Fruit fly (Drosophila melanogaster) whole organism, prepupa: Measurements from ENCODE around the gene pzg.

Experiments
- Blimp-1 ChIP-seq: fragments of 200-800 bp; sonication (Bioruptor generic); optimal IDR thresholded peaks from 3 replicates; lab custom pipeline; 2017; ENCODE audit warnings: missing biosample characterization, missing genetic modification characterization, mild to moderate bottlenecking, moderate library complexity, missing genetic modification reagents
- CG10631 ChIP-seq: fragments of 200-800 bp; sonication (Bioruptor generic); optimal IDR thresholded peaks from 2 replicates; lab custom pipeline; 2016; ENCODE audit warnings: missing biosample characterization, missing genetic modification characterization
- CG10669 ChIP-seq: fragments of 200-800 bp; sonication (Bioruptor generic); optimal IDR thresholded peaks from 3 replicates; lab custom pipeline; 2018; ENCODE audit warnings: missing biosample characterization, mild to moderate bottlenecking, missing genetic modification characterization, moderate library complexity
- CG11294 ChIP-seq: fragments of 200-800 bp; sonication (Bioruptor generic); IDR thresholded peaks from 2 replicates; pipeline ENCODE4 v1.3.6; 2022; ENCODE audit warnings: missing biosample characterization, missing genetic modification characterization
- CG11762 ChIP-seq: fragments of 200-800 bp; sonication (Bioruptor generic); optimal IDR thresholded peaks from 3 replicates; lab custom pipeline; 2016; ENCODE audit warnings: missing biosample characterization, missing genetic modification characterization; ENCODE audit not compliant: insufficient read depth
- CG11902 ChIP-seq: fragments of 200-800 bp; sonication (Bioruptor generic); optimal IDR thresholded peaks from 3 replicates; lab custom pipeline; 2016; ENCODE audit warnings: missing biosample characterization, missing genetic modification characterization
- CG16779 ChIP-seq: fragments of 200-800 bp; sonication (Bioruptor generic); optimal IDR thresholded peaks from 3 replicates; lab custom pipeline; 2017; ENCODE audit warnings: missing biosample characterization, mild to moderate bottlenecking, missing genetic modification characterization
- CG3032 ChIP-seq: fragments of 200-800 bp; optimal IDR thresholded peaks from 2 replicates; lab custom pipeline; 2019; ENCODE audit warnings: missing biosample characterization, mild to moderate bottlenecking, missing genetic modification characterization, moderate library complexity
- CG32006 ChIP-seq: fragments of 200-800 bp; sonication (Bioruptor generic); optimal IDR thresholded peaks from 3 replicates; lab custom pipeline; 2017; ENCODE audit warnings: missing biosample characterization, mild to moderate bottlenecking, missing genetic modification characterization
- CG34406 ChIP-seq: fragments of 200-800 bp; sonication (Bioruptor generic); optimal IDR thresholded peaks from 3 replicates; lab custom pipeline; 2016; ENCODE audit warnings: missing biosample characterization, missing genetic modification characterization
- CG4318 ChIP-seq: fragments of 200-800 bp; sonication (Bioruptor generic); optimal IDR thresholded peaks from 3 replicates; lab custom pipeline; 2017; ENCODE audit warnings: missing biosample characterization, mild to moderate bottlenecking, missing genetic modification characterization
- CG6163 ChIP-seq: fragments of 200-800 bp; sonication (Bioruptor generic); IDR thresholded peaks from 3 replicates; pipeline ENCODE4 v1.3.6; 2022; ENCODE audit warnings: missing biosample characterization, missing genetic modification characterization
- CG6276 ChIP-seq: fragments of 200-800 bp; sonication (Bioruptor generic); optimal IDR thresholded peaks from 2 replicates; lab custom pipeline; 2017; ENCODE audit warnings: missing biosample characterization, mild to moderate bottlenecking, missing genetic modification characterization
- CG6808 ChIP-seq: fragments of 200-800 bp; sonication (Bioruptor generic); optimal IDR thresholded peaks from 3 replicates; lab custom pipeline; 2017; ENCODE audit warnings: missing biosample characterization, missing genetic modification characterization, mild to moderate bottlenecking, moderate library complexity, missing genetic modification reagents
- CG6854 ChIP-seq: fragments of 200-800 bp; sonication (Bioruptor generic); optimal IDR thresholded peaks from 2 replicates; lab custom pipeline; 2017; ENCODE audit warnings: missing biosample characterization, mild to moderate bottlenecking, missing genetic modification characterization
- CG7368 ChIP-seq: fragments of 200-800 bp; sonication (Bioruptor generic); optimal IDR thresholded peaks from 3 replicates; lab custom pipeline; 2016; ENCODE audit warnings: missing biosample characterization, missing genetic modification characterization
- CG8119 ChIP-seq: fragments of 200-800 bp; sonication (Bioruptor generic); IDR thresholded peaks from 3 replicates; pipeline ENCODE4 v1.3.6; 2022; ENCODE audit warnings: missing biosample characterization, missing genetic modification characterization
- CG8319 ChIP-seq: fragments of 200-800 bp; sonication (Bioruptor generic); optimal IDR thresholded peaks from 3 replicates; lab custom pipeline; 2016; ENCODE audit warnings: missing biosample characterization, missing genetic modification characterization
- CG8632 ChIP-seq: fragments of 200-800 bp; sonication (Bioruptor generic); optimal IDR thresholded peaks from 3 replicates; lab custom pipeline; 2016; ENCODE audit warnings: missing biosample characterization, missing genetic modification characterization
- CG9139 ChIP-seq: fragments of 200-800 bp; sonication (Bioruptor generic); optimal IDR thresholded peaks from 3 replicates; lab custom pipeline; 2017; ENCODE audit warnings: missing biosample characterization, mild to moderate bottlenecking, missing genetic modification characterization
- Eip93F ChIP-seq: fragments of 200-800 bp; sonication (Bioruptor generic); optimal IDR thresholded peaks from 2 replicates; lab custom pipeline; 2016; ENCODE audit warnings: missing biosample characterization, mild to moderate bottlenecking, missing genetic modification characterization
- Ets21C ChIP-seq: fragments of 200-800 bp; sonication (Bioruptor generic); optimal IDR thresholded peaks from 3 replicates; lab custom pipeline; 2016; ENCODE audit warnings: missing biosample characterization, missing genetic modification characterization
- Ets96B ChIP-seq: fragments of 200-800 bp; optimal IDR thresholded peaks from 2 replicates; lab custom pipeline; 2019; ENCODE audit warnings: missing biosample characterization, mild to moderate bottlenecking, missing genetic modification characterization, moderate library complexity
- Gug ChIP-seq: fragments of 200-800 bp; sonication (Bioruptor generic); IDR thresholded peaks from 2 replicates; pipeline ENCODE4 v1.3.6; 2022; ENCODE audit warnings: missing biosample characterization, missing genetic modification characterization
- Hr39 ChIP-seq: fragments of 200-800 bp; sonication (Bioruptor generic); optimal IDR thresholded peaks from 2 replicates; lab custom pipeline; 2016; ENCODE audit warnings: missing biosample characterization, missing genetic modification characterization
- Hr4 ChIP-seq: fragments of 200-800 bp; sonication (Bioruptor generic); optimal IDR thresholded peaks from 3 replicates; lab custom pipeline; 2016; ENCODE audit warnings: missing biosample characterization, missing genetic modification characterization
- Met ChIP-seq: fragments of 200-800 bp; sonication (Bioruptor generic); optimal IDR thresholded peaks from 3 replicates; lab custom pipeline; 2016; ENCODE audit warnings: missing biosample characterization, missing genetic modification characterization
- OdsH ChIP-seq: fragments of 200-800 bp; sonication (Bioruptor generic); optimal IDR thresholded peaks from 3 replicates; lab custom pipeline; 2016; ENCODE audit warnings: missing biosample characterization, missing genetic modification characterization
- Smox ChIP-seq: fragments of 200-800 bp; sonication (Bioruptor generic); optimal IDR thresholded peaks from 3 replicates; lab custom pipeline; 2016; ENCODE audit warnings: missing biosample characterization, missing genetic modification characterization
- Sox102F ChIP-seq: fragments of 200-800 bp; sonication (Bioruptor generic); optimal IDR thresholded peaks from 2 replicates; lab custom pipeline; 2016; ENCODE audit warnings: missing biosample characterization, mild to moderate bottlenecking, missing genetic modification characterization
- Sox14 ChIP-seq: fragments of 200-800 bp; sonication (Bioruptor generic); optimal IDR thresholded peaks from 3 replicates; lab custom pipeline; 2016; ENCODE audit warnings: missing biosample characterization, missing genetic modification characterization
- Sox15 ChIP-seq: fragments of 200-800 bp; sonication (Bioruptor generic); optimal IDR thresholded peaks from 3 replicates; lab custom pipeline; 2016; ENCODE audit warnings: missing biosample characterization, missing genetic modification characterization
- achi ChIP-seq: fragments of 200-800 bp; sonication (Bioruptor generic); optimal IDR thresholded peaks from 3 replicates; lab custom pipeline; 2016; ENCODE audit warnings: missing biosample characterization, missing genetic modification characterization
- acj6 ChIP-seq: fragments of 200-800 bp; sonication (Bioruptor generic); optimal IDR thresholded peaks from 3 replicates; lab custom pipeline; 2016; ENCODE audit warnings: missing biosample characterization, missing genetic modification characterization
- dac ChIP-seq: fragments of 200-800 bp; sonication (Bioruptor generic); optimal IDR thresholded peaks from 2 replicates; lab custom pipeline; 2017; ENCODE audit warnings: missing biosample characterization, mild to moderate bottlenecking, missing genetic modification characterization
- dsx ChIP-seq: fragments of 200-800 bp; optimal IDR thresholded peaks from 3 replicates; lab custom pipeline; 2019; ENCODE audit warnings: missing biosample characterization, mild to moderate bottlenecking, missing genetic modification characterization, moderate library complexity; ENCODE audit not compliant: poor library complexity, severe bottlenecking
- eg ChIP-seq: fragments of 200-800 bp; sonication (Bioruptor generic); IDR thresholded peaks from 3 replicates; pipeline ENCODE4 v1.3.6; 2022; ENCODE audit warnings: missing biosample characterization, missing genetic modification characterization
- esn ChIP-seq: fragments of 200-800 bp; sonication (Bioruptor generic); optimal IDR thresholded peaks from 2 replicates; lab custom pipeline; 2016; ENCODE audit warnings: missing biosample characterization, mild to moderate bottlenecking, missing genetic modification characterization, moderate library complexity
- fd59A ChIP-seq: fragments of 200-800 bp; sonication (Bioruptor generic); optimal IDR thresholded peaks from 2 replicates; lab custom pipeline; 2017; ENCODE audit warnings: missing biosample characterization, mild to moderate bottlenecking, missing genetic modification characterization, missing genetic modification reagents
- fd85E ChIP-seq: fragments of 200-800 bp; sonication (Bioruptor generic); optimal IDR thresholded peaks from 3 replicates; lab custom pipeline; 2016; ENCODE audit warnings: missing biosample characterization, missing genetic modification characterization
- lz ChIP-seq: fragments of 200-800 bp; sonication (Bioruptor generic); optimal IDR thresholded peaks from 3 replicates; lab custom pipeline; 2016; ENCODE audit warnings: missing biosample characterization, missing genetic modification characterization
- net ChIP-seq: fragments of 200-800 bp; sonication (Bioruptor generic); optimal IDR thresholded peaks from 3 replicates; lab custom pipeline; 2016; ENCODE audit warnings: missing biosample characterization, missing genetic modification characterization
- pdm3 ChIP-seq: fragments of 200-800 bp; sonication (Bioruptor generic); optimal IDR thresholded peaks from 3 replicates; lab custom pipeline; 2016; ENCODE audit warnings: missing biosample characterization, missing genetic modification characterization
- salr ChIP-seq, 2 experiments: fragments of 200-800 bp; sonication (Bioruptor generic); optimal IDR thresholded peaks; 3 replicates each; lab custom pipeline; 2016 to 2018; ENCODE audit warnings: missing biosample characterization in 2 of 2, missing genetic modification characterization in 2 of 2, mild to moderate bottlenecking in 1 of 2
- spab ChIP-seq: fragments of 200-800 bp; sonication (Bioruptor generic); optimal IDR thresholded peaks from 2 replicates; lab custom pipeline; 2017; ENCODE audit warnings: missing biosample characterization, mild to moderate bottlenecking, missing genetic modification characterization, missing genetic modification reagents
- ss ChIP-seq, 2 experiments: fragments of 200-800 bp; sonication (Bioruptor generic); optimal IDR thresholded peaks; 2 replicates in 1 of 2; 3 replicates in 1 of 2; lab custom pipeline; 2017 to 2018; ENCODE audit warnings: mild to moderate bottlenecking in 2 of 2, missing biosample characterization in 2 of 2, missing genetic modification characterization in 2 of 2, moderate library complexity in 1 of 2
- svp ChIP-seq: fragments of 200-800 bp; sonication (Bioruptor generic); peaks from one replicate; lab custom pipeline; 2016; ENCODE audit warnings: missing biosample characterization, missing genetic modification characterization
- vri ChIP-seq: fragments of 200-800 bp; sonication (Bioruptor generic); optimal IDR thresholded peaks from 3 replicates; lab custom pipeline; 2016; ENCODE audit warnings: missing biosample characterization, mild to moderate bottlenecking, missing genetic modification characterization

pzg gene

dm6 chr3L:21251381-21251780 lies 34.5 kb upstream of the pzg start (continued):
- peak; percentile 59 for TF ChIP-seq CG10631
- TF ChIP-seq OdsH (GFP tag; lab: Kevin White, UChicago): peak; percentile 62
- peak; percentile 82 for TF ChIP-seq CG6163 (GFP tag; lab: Robert Waterston, UW)
- TF ChIP-seq Blimp-1 (GFP tag; lab: Kevin White, UChicago): no peak
- peak; percentile 48 for TF ChIP-seq vri
- peak; percentile 54 for TF ChIP-seq Gug (GFP tag; lab: Robert Waterston, UW)
- no peak for TF ChIP-seq fd85E (GFP tag; lab: Kevin White, UChicago)
- TF ChIP-seq svp (GFP tag; lab: Kevin White, UChicago): peak; percentile 61
- TF ChIP-seq CG7368: peak; percentile 59
- peak; percentile 61 for TF ChIP-seq acj6 (GFP tag; lab: Kevin White, UChicago)
- TF ChIP-seq Hr39 (GFP tag; lab: Kevin White, UChicago): peak; percentile 45
- peak; percentile 61 for TF ChIP-seq CG8632
- peak; percentile 1 for TF ChIP-seq CG4318 (GFP tag; lab: Kevin White, UChicago)
- TF ChIP-seq lz (GFP tag; lab: Kevin White, UChicago): peak; percentile 44
- TF ChIP-seq CG8119 (GFP tag; lab: Robert Waterston, UW): peak; percentile 61; the same call in 2 of the 3 replicates
- 0 out of 3 replicates have a peak, but pooled peaks have one; percentile 50 for TF ChIP-seq eg (GFP tag; lab: Robert Waterston, UW)
- TF ChIP-seq CG10669: peak; percentile 70
- TF ChIP-seq salr (GFP tag; optimal IDR thresholded peaks at IDR 0.05; lab: Kevin White, UChicago): peak in 1 of 2 experiments; percentile 49
- peak; percentile 64 for TF ChIP-seq spab (GFP tag; lab: Kevin White, UChicago)
- peak; percentile 20; the same call in 1 of the 2 replicates for TF ChIP-seq CG11294
- TF ChIP-seq Ets96B (tag; lab: Kevin White, UChicago): peak; percentile 71
- peak; percentile 43 for TF ChIP-seq Sox15 (GFP tag; lab: Kevin White, UChicago)
- peak; percentile 74 for TF ChIP-seq CG3032 (tag; lab: Kevin White, UChicago)
- peak; percentile 71 for TF ChIP-seq net
- peak; percentile 60 to 85 for TF ChIP-seq ss (GFP tag; optimal IDR thresholded peaks at IDR 0.05; lab: Kevin White, UChicago)
- TF ChIP-seq Eip93F (GFP tag; lab: Kevin White, UChicago): no peak
- peak; percentile 69 for TF ChIP-seq pdm3 (GFP tag; lab: Kevin White, UChicago)
- peak; percentile 56 for TF ChIP-seq CG11762
- TF ChIP-seq Sox102F: peak; percentile 29
- peak; percentile 9 for TF ChIP-seq Ets21C (GFP tag; lab: Kevin White, UChicago)
- TF ChIP-seq Smox (GFP tag; lab: Kevin White, UChicago): peak; percentile 32
- peak; percentile 58 for TF ChIP-seq CG32006 (GFP tag; lab: Kevin White, UChicago)
- peak; percentile 56 for TF ChIP-seq esn
- no peak for TF ChIP-seq CG6854 (GFP tag; lab: Kevin White, UChicago)
- TF ChIP-seq fd59A (GFP tag; lab: Kevin White, UChicago): peak; percentile 65
- peak; percentile 49 for TF ChIP-seq achi (GFP tag; lab: Kevin White, UChicago)
- peak; percentile 34 for TF ChIP-seq CG11902 (GFP tag; lab: Kevin White, UChicago)
- TF ChIP-seq CG16779 (tag; lab: Kevin White, UChicago): no peak

- no peak for TF ChIP-seq Ets96B (tag; lab: Kevin White, UChicago)
- peak; percentile 13 for TF ChIP-seq Sox102F
- TF ChIP-seq Smox (GFP tag; lab: Kevin White, UChicago): no peak
- peak; percentile 84 for TF ChIP-seq svp (GFP tag; lab: Kevin White, UChicago)
- TF ChIP-seq pdm3 (GFP tag; lab: Kevin White, UChicago): no peak
- no peak for TF ChIP-seq CG3032 (tag; lab: Kevin White, UChicago)
- TF ChIP-seq Hr4 (GFP tag; lab: Kevin White, UChicago): no peak
- no peak for TF ChIP-seq CG9139 (GFP tag; lab: Kevin White, UChicago)
- TF ChIP-seq CG8119 (GFP tag; lab: Robert Waterston, UW): 0 out of 3 replicates have a peak, but pooled peaks have one; percentile 8
- TF ChIP-seq CG6276 (GFP tag; lab: Kevin White, UChicago): no peak
- TF ChIP-seq CG11762: no peak
- peak; percentile 95 for TF ChIP-seq CG11902 (GFP tag; lab: Kevin White, UChicago)
- TF ChIP-seq salr (GFP tag; optimal IDR thresholded peaks at IDR 0.05; lab: Kevin White, UChicago): no peak
- no peak for TF ChIP-seq Met (GFP tag; lab: Kevin White, UChicago)
- no peak for TF ChIP-seq Sox14 (GFP tag; lab: Kevin White, UChicago)
- no peak for TF ChIP-seq CG8319 (GFP tag; lab: Kevin White, UChicago)
- TF ChIP-seq CG6808 (GFP tag; lab: Kevin White, UChicago): no peak
- TF ChIP-seq CG10669: no peak
- TF ChIP-seq Eip93F (GFP tag; lab: Kevin White, UChicago): no peak
- no peak for TF ChIP-seq CG34406
- no peak for TF ChIP-seq Sox15 (GFP tag; lab: Kevin White, UChicago)
- no peak for TF ChIP-seq CG7368
- no peak for TF ChIP-seq dsx (GFP tag; lab: Kevin White, UChicago)
- peak in 1 of 2 experiments; percentile 40 for TF ChIP-seq ss (GFP tag; optimal IDR thresholded peaks at IDR 0.05; lab: Kevin White, UChicago)
- no peak for TF ChIP-seq fd85E (GFP tag; lab: Kevin White, UChicago)
- no peak for TF ChIP-seq CG10631
- TF ChIP-seq Ets21C (GFP tag; lab: Kevin White, UChicago): no peak
- TF ChIP-seq dac: no peak
Measured at dm6 chr3L:21252525-21252924, 33.4 kb upstream of the pzg start.
